Worm (Caenorhabditis elegans) whole organism, L1 larva: ENCODE data around the gene R53.5.

Experiments used
- C04F5.9 ChIP-seq: sonication (generic microtip); optimal IDR thresholded peaks from 2 replicates; lab custom pipeline; 2016; ENCODE audit warnings: missing genetic modification characterization, missing compliant biosample characterization
- C16A3.4 ChIP-seq: fragments of 150-350 bp; optimal IDR thresholded peaks from 2 replicates; lab custom pipeline; 2014; ENCODE audit warnings: missing biosample characterization, missing genetic modification characterization
- C34B4.2 ChIP-seq: sonication (generic microtip); optimal IDR thresholded peaks from 2 replicates; lab custom pipeline; 2017; ENCODE audit warnings: mild to moderate bottlenecking, missing genetic modification characterization, missing compliant biosample characterization
- F16B12.6 ChIP-seq: fragments of 150-350 bp; optimal IDR thresholded peaks from 2 replicates; lab custom pipeline; 2014; ENCODE audit warnings: missing biosample characterization, missing genetic modification characterization
- aha-1 ChIP-seq: fragments of 150-350 bp; optimal IDR thresholded peaks from 2 replicates; lab custom pipeline; 2014; ENCODE audit warnings: missing biosample characterization, missing genetic modification characterization
- alr-1 ChIP-seq: fragments of 200-800 bp; sonication (Bioruptor generic); optimal IDR thresholded peaks from 2 replicates; lab custom pipeline; 2018; ENCODE audit warnings: borderline replicate concordance, mild to moderate bottlenecking, missing genetic modification characterization, missing compliant biosample characterization
- aly-2 ChIP-seq: fragments of 150-350 bp; optimal IDR thresholded peaks from 2 replicates; lab custom pipeline; 2014; ENCODE audit warnings: missing biosample characterization, missing genetic modification characterization
- ama-1 ChIP-seq: fragments of 150-350 bp; optimal IDR thresholded peaks from 2 replicates; lab custom pipeline; 2014
- blmp-1 ChIP-seq: fragments of 150-350 bp; optimal IDR thresholded peaks from 2 replicates; lab custom pipeline; 2014; ENCODE audit warnings: missing biosample characterization, missing genetic modification characterization
- ceh-8 ChIP-seq: fragments of 200-800 bp; sonication (Bioruptor generic); optimal IDR thresholded peaks from 2 replicates; lab custom pipeline; 2018; ENCODE audit warnings: mild to moderate bottlenecking, missing genetic modification characterization, moderate library complexity, missing compliant biosample characterization
- ceh-82 ChIP-seq, 3 experiments: fragments of 150-350 bp in 1 of 3; sonication (generic microtip) in 2 of 3; optimal IDR thresholded peaks; 2 replicates each; lab custom pipeline; 2014 to 2017; ENCODE audit warnings: missing biosample characterization in 3 of 3, missing genetic modification characterization in 3 of 3
- ceh-90 ChIP-seq: sonication (generic microtip); optimal IDR thresholded peaks from 2 replicates; lab custom pipeline; 2016; ENCODE audit warnings: missing genetic modification characterization, missing compliant biosample characterization
- ces-1 ChIP-seq: fragments of 150-350 bp; optimal IDR thresholded peaks from 2 replicates; lab custom pipeline; 2014; ENCODE audit warnings: missing biosample characterization, missing genetic modification reagents, missing genetic modification characterization
- dpl-1 ChIP-seq, 3 experiments: fragments of 150-350 bp in 2 of 3; sonication (generic microtip) in 1 of 3; optimal IDR thresholded peaks; 2 replicates each; lab custom pipeline; 2014 to 2017; ENCODE audit warnings: missing biosample characterization in 3 of 3, missing genetic modification characterization in 3 of 3, missing genetic modification reagents in 3 of 3
- dsc-1 ChIP-seq: sonication (generic microtip); optimal IDR thresholded peaks from 2 replicates; lab custom pipeline; 2016; ENCODE audit warnings: mild to moderate bottlenecking, missing genetic modification characterization, missing compliant biosample characterization
- efl-3 ChIP-seq: fragments of 200-800 bp; sonication (Bioruptor generic); optimal IDR thresholded peaks from 2 replicates; lab custom pipeline; 2018; ENCODE audit warnings: mild to moderate bottlenecking, missing genetic modification characterization, missing compliant biosample characterization
- egl-27 ChIP-seq, 2 experiments: fragments of 150-350 bp in 1 of 2; sonication (generic microtip); optimal IDR thresholded peaks; 3 replicates each; lab custom pipeline; 2017 to 2018; ENCODE audit warnings: missing biosample characterization in 2 of 2, missing genetic modification characterization in 2 of 2, missing genetic modification reagents in 2 of 2
- elt-3 ChIP-seq, 6 experiments: fragments of 150-350 bp in 1 of 6; sonication (generic microtip); optimal IDR thresholded peaks; 2 replicates each; lab custom pipeline; 2017 to 2018; ENCODE audit warnings: missing biosample characterization in 6 of 6, missing genetic modification characterization in 6 of 6, inconsistent platforms in 1 of 6
- fkh-4 ChIP-seq: sonication (generic microtip); optimal IDR thresholded peaks from 2 replicates; lab custom pipeline; 2016; ENCODE audit warnings: missing compliant biosample characterization, missing genetic modification characterization, borderline replicate concordance
- fkh-8 ChIP-seq: sonication (generic microtip); optimal IDR thresholded peaks from 2 replicates; lab custom pipeline; 2016; ENCODE audit warnings: mild to moderate bottlenecking, missing genetic modification characterization, missing compliant biosample characterization
- fos-1 ChIP-seq: fragments of 150-350 bp; optimal IDR thresholded peaks from 2 replicates; lab custom pipeline; 2014; ENCODE audit warnings: missing biosample characterization, missing genetic modification characterization
- grh-1 ChIP-seq: fragments of 200-800 bp; sonication (Bioruptor generic); IDR thresholded peaks from 2 replicates; pipeline ENCODE4 v1.3.6; 2022; ENCODE audit warnings: missing genetic modification reagents, missing genetic modification characterization, missing compliant biosample characterization
- hlh-17 ChIP-seq: fragments of 200-800 bp; sonication (Bioruptor generic); optimal IDR thresholded peaks from 2 replicates; lab custom pipeline; 2018; ENCODE audit warnings: missing genetic modification characterization, mild to moderate bottlenecking, missing compliant biosample characterization, moderate library complexity, borderline replicate concordance
- hpl-2 ChIP-seq: fragments of 150-350 bp; optimal IDR thresholded peaks from 2 replicates; lab custom pipeline; 2014; ENCODE audit warnings: missing biosample characterization, missing genetic modification reagents, missing genetic modification characterization
- lin-13 ChIP-seq: fragments of 150-350 bp; optimal IDR thresholded peaks from 2 replicates; lab custom pipeline; 2014; ENCODE audit warnings: missing biosample characterization, missing genetic modification reagents, missing genetic modification characterization
- lin-14 ChIP-seq: fragments of 200-800 bp; sonication (Bioruptor generic); optimal IDR thresholded peaks from 2 replicates; lab custom pipeline; 2018; ENCODE audit warnings: mild to moderate bottlenecking, missing genetic modification characterization, moderate library complexity, missing compliant biosample characterization
- lin-15B ChIP-seq: fragments of 150-350 bp; sonication (generic microtip); optimal IDR thresholded peaks from 3 replicates; lab custom pipeline; 2014; ENCODE audit warnings: missing biosample characterization, missing genetic modification characterization
- lin-35 ChIP-seq, 2 experiments: fragments of 150-350 bp; optimal IDR thresholded peaks; 2 replicates each; lab custom pipeline; 2014; ENCODE audit warnings: missing biosample characterization in 2 of 2, missing genetic modification characterization in 2 of 2, missing genetic modification reagents in 2 of 2
- mab-9 ChIP-seq: fragments of 200-800 bp; sonication (Bioruptor generic); IDR thresholded peaks from 2 replicates; pipeline ENCODE4 v1.3.6; 2022; ENCODE audit warnings: missing genetic modification reagents, missing genetic modification characterization, missing compliant biosample characterization
- mdl-1 ChIP-seq, 2 experiments: fragments of 150-350 bp; optimal IDR thresholded peaks; 2 replicates each; lab custom pipeline; 2014 to 2017; ENCODE audit warnings: missing biosample characterization in 2 of 2, missing genetic modification characterization in 2 of 2, inconsistent platforms in 1 of 2
- mef-2 ChIP-seq: fragments of 150-350 bp; optimal IDR thresholded peaks from 2 replicates; lab custom pipeline; 2014; ENCODE audit warnings: missing biosample characterization, missing genetic modification characterization
- nhr-19 ChIP-seq: fragments of 200-800 bp; sonication (Bioruptor generic); conservative IDR thresholded peaks from 2 replicates; pipeline ENCODE4 v1.3.6; 2022; ENCODE audit warnings: missing genetic modification characterization, missing compliant biosample characterization
- nhr-237 ChIP-seq: fragments of 150-350 bp; optimal IDR thresholded peaks from 2 replicates; lab custom pipeline; 2014; ENCODE audit warnings: missing biosample characterization, missing genetic modification characterization
- nhr-28 ChIP-seq: fragments of 150-350 bp; optimal IDR thresholded peaks from 2 replicates; lab custom pipeline; 2014; ENCODE audit warnings: missing biosample characterization, missing genetic modification characterization
- nhr-71 ChIP-seq: sonication (generic microtip); optimal IDR thresholded peaks from 2 replicates; lab custom pipeline; 2016; ENCODE audit warnings: mild to moderate bottlenecking, missing genetic modification characterization, moderate library complexity, missing compliant biosample characterization
- nhr-76 ChIP-seq: sonication (generic microtip); optimal IDR thresholded peaks from 2 replicates; lab custom pipeline; 2017; ENCODE audit warnings: missing biosample characterization, missing genetic modification characterization
- nhr-84 ChIP-seq: sonication (generic microtip); optimal IDR thresholded peaks from 2 replicates; lab custom pipeline; 2017; ENCODE audit warnings: missing biosample characterization, missing genetic modification characterization
- pax-3 ChIP-seq: fragments of 200-800 bp; sonication (Bioruptor generic); optimal IDR thresholded peaks from 2 replicates; lab custom pipeline; 2018; ENCODE audit warnings: mild to moderate bottlenecking, missing genetic modification characterization, moderate library complexity, missing compliant biosample characterization
- rnt-1 ChIP-seq: sonication (generic microtip); optimal IDR thresholded peaks from 2 replicates; lab custom pipeline; 2016; ENCODE audit warnings: mild to moderate bottlenecking, missing genetic modification characterization, moderate library complexity, missing compliant biosample characterization
- skn-1 ChIP-seq: fragments of 150-350 bp; optimal IDR thresholded peaks from 2 replicates; lab custom pipeline; 2014; ENCODE audit warnings: missing biosample characterization, missing genetic modification characterization
- snu-23 ChIP-seq: sonication (generic microtip); optimal IDR thresholded peaks from 2 replicates; lab custom pipeline; 2016; ENCODE audit warnings: missing genetic modification characterization, missing compliant biosample characterization
- sox-4 ChIP-seq: sonication (generic microtip); optimal IDR thresholded peaks from 2 replicates; lab custom pipeline; 2016; ENCODE audit warnings: missing genetic modification characterization, missing compliant biosample characterization
- sup-37 ChIP-seq: fragments of 200-800 bp; sonication (Bioruptor generic); optimal IDR thresholded peaks from 2 replicates; lab custom pipeline; 2018; ENCODE audit warnings: mild to moderate bottlenecking, missing genetic modification characterization, missing compliant biosample characterization
- tbx-2 ChIP-seq: sonication (generic microtip); optimal IDR thresholded peaks from 2 replicates; lab custom pipeline; 2016; ENCODE audit warnings: missing genetic modification characterization, missing compliant biosample characterization
- tlp-1 ChIP-seq: fragments of 150-350 bp; optimal IDR thresholded peaks from 2 replicates; lab custom pipeline; 2014; ENCODE audit warnings: missing biosample characterization, missing genetic modification characterization
- unc-130 ChIP-seq: fragments of 150-350 bp; optimal IDR thresholded peaks from 2 replicates; lab custom pipeline; 2017; ENCODE audit warnings: missing biosample characterization, missing genetic modification characterization, inconsistent platforms
- unc-30 ChIP-seq: sonication (generic microtip); optimal IDR thresholded peaks from 2 replicates; lab custom pipeline; 2017; ENCODE audit warnings: missing biosample characterization, missing genetic modification characterization
- vab-15 ChIP-seq: sonication (generic microtip); optimal IDR thresholded peaks from 2 replicates; lab custom pipeline; 2017; ENCODE audit warnings: missing genotype, mild to moderate bottlenecking, missing genetic modification characterization, missing compliant biosample characterization
- zag-1 ChIP-seq: fragments of 150-350 bp; optimal IDR thresholded peaks from 2 replicates; lab custom pipeline; 2014; ENCODE audit warnings: missing biosample characterization, missing genetic modification characterization
- zip-4 ChIP-seq: fragments of 200-800 bp; sonication (Bioruptor generic); optimal IDR thresholded peaks from 2 replicates; lab custom pipeline; 2018; ENCODE audit warnings: mild to moderate bottlenecking, missing genetic modification characterization, moderate library complexity, missing compliant biosample characterization
- ztf-11 ChIP-seq, 2 experiments: sonication (generic microtip); optimal IDR thresholded peaks; 2 replicates each; lab custom pipeline; 2016 to 2017; ENCODE audit warnings: missing genetic modification characterization in 2 of 2, missing biosample characterization in 1 of 2, missing compliant biosample characterization in 1 of 2

Gene R53.5

DNA sequence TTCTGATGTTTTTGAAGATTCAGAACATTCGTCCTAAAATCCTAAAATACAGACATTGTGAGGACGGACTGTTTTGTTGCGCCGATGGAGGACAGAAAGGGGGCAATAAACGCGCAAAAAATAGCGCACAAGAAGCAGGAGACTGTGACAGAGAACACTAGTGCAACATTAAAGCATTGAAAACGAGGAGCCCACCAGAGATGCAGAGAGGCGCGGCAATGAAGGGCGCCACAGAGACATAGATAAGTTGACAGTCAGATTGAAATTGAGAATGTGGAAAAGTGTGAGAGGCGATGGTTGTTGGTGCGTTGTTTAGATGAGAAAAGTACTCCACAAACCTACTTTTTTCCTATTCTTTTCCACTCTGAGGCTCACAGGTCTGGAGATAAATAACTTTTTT is 4.7 kb upstream of the R53.5 start, which contains the start of gene aakg-5 (continued):
- peak; percentile 96 for TF ChIP-seq lin-14 (GFP tag; lab: Kevin White, UChicago)
- no peak for TF ChIP-seq nhr-76 (tag; lab: Kevin White, UChicago)
- peak; percentile 56 for TF ChIP-seq C04F5.9
- no peak for TF ChIP-seq C34B4.2 (tag; lab: Kevin White, UChicago)
- peak; percentile 70 for TF ChIP-seq dsc-1
- TF ChIP-seq pax-3 (tag; lab: Kevin White, UChicago): peak; percentile 21
- no peak for TF ChIP-seq sox-4
- no peak for TF ChIP-seq vab-15
- TF ChIP-seq nhr-237 (tag; lab: Kevin White, UChicago): peak; percentile 45
- no peak for TF ChIP-seq aha-1 (tag; lab: Kevin White, UChicago)
- TF ChIP-seq fkh-8 (tag; lab: Kevin White, UChicago): peak; percentile 57
- 0 out of 2 replicates have a peak, but pooled peaks have one; percentile 57 for TF ChIP-seq mab-9 (GFP tag; lab: Robert Waterston, UW)
- peak; percentile 59 to 74 (median 72) for TF ChIP-seq ceh-82 (tag; optimal IDR thresholded peaks at IDR 0.05; lab: Kevin White, UChicago)
- no peak for TF ChIP-seq mef-2 (tag; lab: Kevin White, UChicago)
- TF ChIP-seq ama-1: peak; percentile 17
- peak in 5 of 6 experiments; percentile 36 to 86 (median 56) for TF ChIP-seq elt-3 (tag; optimal IDR thresholded peaks at IDR 0.05; lab: Kevin White, UChicago)
- peak; percentile 28 to 72 for TF ChIP-seq egl-27 (tag; optimal IDR thresholded peaks at IDR 0.05; lab: Kevin White, UChicago)
- peak; percentile 88 for TF ChIP-seq lin-13 (GFP tag; lab: Kevin White, UChicago)
- no peak for TF ChIP-seq ceh-8 (GFP tag; lab: Kevin White, UChicago)
- TF ChIP-seq efl-3: no peak
- no peak for TF ChIP-seq unc-30 (tag; lab: Kevin White, UChicago)
- TF ChIP-seq zip-4: no peak
- TF ChIP-seq alr-1 (tag; lab: Kevin White, UChicago): no peak
- TF ChIP-seq blmp-1 (tag; lab: Kevin White, UChicago): peak; percentile 86
- TF ChIP-seq ceh-90 (tag; lab: Kevin White, UChicago): no peak
- peak; percentile 82 for TF ChIP-seq nhr-19 (GFP tag; lab: Robert Waterston, UW)
- peak; percentile 90 for TF ChIP-seq skn-1 (tag; lab: Kevin White, UChicago)
- TF ChIP-seq lin-15B: no peak
- no peak for TF ChIP-seq ces-1 (GFP tag; lab: Kevin White, UChicago)
- TF ChIP-seq zag-1 (tag; lab: Kevin White, UChicago): no peak
- TF ChIP-seq nhr-28 (tag; lab: Kevin White, UChicago): no peak
- TF ChIP-seq nhr-71 (tag; lab: Kevin White, UChicago): peak; percentile 96
- peak; percentile 67 for TF ChIP-seq fos-1 (tag; lab: Kevin White, UChicago)
- TF ChIP-seq lin-35 (GFP tag; optimal IDR thresholded peaks at IDR 0.05; lab: Kevin White, UChicago): peak; percentile 72 to 88
- no peak for TF ChIP-seq ztf-11 (tag; optimal IDR thresholded peaks at IDR 0.05; lab: Kevin White, UChicago)
- no peak for TF ChIP-seq fkh-4 (tag; lab: Kevin White, UChicago)
- peak; percentile 28 for TF ChIP-seq F16B12.6
- peak; percentile 54 for TF ChIP-seq unc-130 (tag; lab: Kevin White, UChicago)
- TF ChIP-seq hlh-17 (GFP tag; lab: Kevin White, UChicago): no peak
- peak; percentile 56 for TF ChIP-seq C16A3.4
- no peak for TF ChIP-seq sup-37 (GFP tag; lab: Kevin White, UChicago)
- TF ChIP-seq tlp-1 (tag; lab: Kevin White, UChicago): no peak
- peak; percentile 90 for TF ChIP-seq rnt-1 (tag; lab: Kevin White, UChicago)
- TF ChIP-seq tbx-2 (tag; lab: Kevin White, UChicago): peak; percentile 92
- peak in 1 of 2 experiments; percentile 87 for TF ChIP-seq mdl-1 (tag; optimal IDR thresholded peaks at IDR 0.05; lab: Kevin White, UChicago)
- peak; percentile 88 for TF ChIP-seq grh-1 (GFP tag; lab: Robert Waterston, UW)
- no peak for TF ChIP-seq hpl-2
- TF ChIP-seq aly-2 (tag; lab: Kevin White, UChicago): no peak
- TF ChIP-seq snu-23 (GFP tag; lab: Kevin White, UChicago): peak; percentile 92
- TF ChIP-seq nhr-84: no peak
- TF ChIP-seq dpl-1 (GFP tag; optimal IDR thresholded peaks at IDR 0.05; lab: Kevin White, UChicago): peak; percentile 59 to 66 (median 62)
